Fruit fly (Drosophila melanogaster) whole organism, prepupa: ENCODE measurements around the gene Gk2.

Experiments used
- Blimp-1 ChIP-seq: fragments of 200-800 bp; sonication (Bioruptor generic); optimal IDR thresholded peaks from 3 replicates; lab custom pipeline; 2017; ENCODE audit warnings: missing biosample characterization, missing genetic modification characterization, mild to moderate bottlenecking, moderate library complexity, missing genetic modification reagents
- CG10631 ChIP-seq: fragments of 200-800 bp; sonication (Bioruptor generic); optimal IDR thresholded peaks from 2 replicates; lab custom pipeline; 2016; ENCODE audit warnings: missing biosample characterization, missing genetic modification characterization
- CG11294 ChIP-seq: fragments of 200-800 bp; sonication (Bioruptor generic); IDR thresholded peaks from 2 replicates; pipeline ENCODE4 v1.3.6; 2022; ENCODE audit warnings: missing biosample characterization, missing genetic modification characterization
- CG11762 ChIP-seq: fragments of 200-800 bp; sonication (Bioruptor generic); optimal IDR thresholded peaks from 3 replicates; lab custom pipeline; 2016; ENCODE audit warnings: missing biosample characterization, missing genetic modification characterization; ENCODE audit not compliant: insufficient read depth
- CG11902 ChIP-seq: fragments of 200-800 bp; sonication (Bioruptor generic); optimal IDR thresholded peaks from 3 replicates; lab custom pipeline; 2016; ENCODE audit warnings: missing biosample characterization, missing genetic modification characterization
- CG1621 ChIP-seq: fragments of 200-800 bp; sonication (Bioruptor generic); optimal IDR thresholded peaks from 3 replicates; lab custom pipeline; 2018; ENCODE audit warnings: missing biosample characterization, mild to moderate bottlenecking, missing genetic modification characterization
- CG31627 ChIP-seq: fragments of 200-800 bp; sonication (Bioruptor generic); optimal IDR thresholded peaks from 3 replicates; lab custom pipeline; 2016; ENCODE audit warnings: missing biosample characterization, missing genetic modification characterization
- CG32006 ChIP-seq: fragments of 200-800 bp; sonication (Bioruptor generic); optimal IDR thresholded peaks from 3 replicates; lab custom pipeline; 2017; ENCODE audit warnings: missing biosample characterization, mild to moderate bottlenecking, missing genetic modification characterization
- CG34406 ChIP-seq: fragments of 200-800 bp; sonication (Bioruptor generic); optimal IDR thresholded peaks from 3 replicates; lab custom pipeline; 2016; ENCODE audit warnings: missing biosample characterization, missing genetic modification characterization
- CG3919 ChIP-seq: fragments of 200-800 bp; sonication (Bioruptor generic); optimal IDR thresholded peaks from 3 replicates; lab custom pipeline; 2016; ENCODE audit warnings: missing biosample characterization, missing genetic modification characterization
- CG4318 ChIP-seq: fragments of 200-800 bp; sonication (Bioruptor generic); optimal IDR thresholded peaks from 3 replicates; lab custom pipeline; 2017; ENCODE audit warnings: missing biosample characterization, mild to moderate bottlenecking, missing genetic modification characterization
- CG6276 ChIP-seq: fragments of 200-800 bp; sonication (Bioruptor generic); optimal IDR thresholded peaks from 2 replicates; lab custom pipeline; 2017; ENCODE audit warnings: missing biosample characterization, mild to moderate bottlenecking, missing genetic modification characterization
- CG6808 ChIP-seq: fragments of 200-800 bp; sonication (Bioruptor generic); optimal IDR thresholded peaks from 3 replicates; lab custom pipeline; 2017; ENCODE audit warnings: missing biosample characterization, missing genetic modification characterization, mild to moderate bottlenecking, moderate library complexity, missing genetic modification reagents
- CG7368 ChIP-seq: fragments of 200-800 bp; sonication (Bioruptor generic); optimal IDR thresholded peaks from 3 replicates; lab custom pipeline; 2016; ENCODE audit warnings: missing biosample characterization, missing genetic modification characterization
- CG8119 ChIP-seq: fragments of 200-800 bp; sonication (Bioruptor generic); IDR thresholded peaks from 3 replicates; pipeline ENCODE4 v1.3.6; 2022; ENCODE audit warnings: missing biosample characterization, missing genetic modification characterization
- CG8632 ChIP-seq: fragments of 200-800 bp; sonication (Bioruptor generic); optimal IDR thresholded peaks from 3 replicates; lab custom pipeline; 2016; ENCODE audit warnings: missing biosample characterization, missing genetic modification characterization
- CG9139 ChIP-seq: fragments of 200-800 bp; sonication (Bioruptor generic); optimal IDR thresholded peaks from 3 replicates; lab custom pipeline; 2017; ENCODE audit warnings: missing biosample characterization, mild to moderate bottlenecking, missing genetic modification characterization
- Eip75B ChIP-seq: fragments of 200-800 bp; sonication (Bioruptor generic); optimal IDR thresholded peaks from 3 replicates; lab custom pipeline; 2016; ENCODE audit warnings: missing biosample characterization, missing genetic modification characterization
- Eip78C ChIP-seq: fragments of 200-800 bp; sonication (Bioruptor generic); peaks from one replicate; lab custom pipeline; 2016; ENCODE audit warnings: missing biosample characterization, missing genetic modification characterization
- Eip93F ChIP-seq: fragments of 200-800 bp; sonication (Bioruptor generic); optimal IDR thresholded peaks from 2 replicates; lab custom pipeline; 2016; ENCODE audit warnings: missing biosample characterization, mild to moderate bottlenecking, missing genetic modification characterization
- Ets21C ChIP-seq: fragments of 200-800 bp; sonication (Bioruptor generic); optimal IDR thresholded peaks from 3 replicates; lab custom pipeline; 2016; ENCODE audit warnings: missing biosample characterization, missing genetic modification characterization
- Ets96B ChIP-seq: fragments of 200-800 bp; optimal IDR thresholded peaks from 2 replicates; lab custom pipeline; 2019; ENCODE audit warnings: missing biosample characterization, mild to moderate bottlenecking, missing genetic modification characterization, moderate library complexity
- Hr38 ChIP-seq: sonication (Bioruptor generic); optimal IDR thresholded peaks from 2 replicates; lab custom pipeline; 2016; ENCODE audit warnings: missing biosample characterization, missing genetic modification characterization
- Hr39 ChIP-seq: fragments of 200-800 bp; sonication (Bioruptor generic); optimal IDR thresholded peaks from 2 replicates; lab custom pipeline; 2016; ENCODE audit warnings: missing biosample characterization, missing genetic modification characterization
- Hr4 ChIP-seq: fragments of 200-800 bp; sonication (Bioruptor generic); optimal IDR thresholded peaks from 3 replicates; lab custom pipeline; 2016; ENCODE audit warnings: missing biosample characterization, missing genetic modification characterization
- Lpt ChIP-seq: fragments of 200-800 bp; sonication (Bioruptor generic); optimal IDR thresholded peaks from 3 replicates; lab custom pipeline; 2016; ENCODE audit warnings: missing biosample characterization, missing genetic modification characterization
- Met ChIP-seq: fragments of 200-800 bp; sonication (Bioruptor generic); optimal IDR thresholded peaks from 3 replicates; lab custom pipeline; 2016; ENCODE audit warnings: missing biosample characterization, missing genetic modification characterization
- OdsH ChIP-seq: fragments of 200-800 bp; sonication (Bioruptor generic); optimal IDR thresholded peaks from 3 replicates; lab custom pipeline; 2016; ENCODE audit warnings: missing biosample characterization, missing genetic modification characterization
- Smox ChIP-seq: fragments of 200-800 bp; sonication (Bioruptor generic); optimal IDR thresholded peaks from 3 replicates; lab custom pipeline; 2016; ENCODE audit warnings: missing biosample characterization, missing genetic modification characterization
- Sox102F ChIP-seq: fragments of 200-800 bp; sonication (Bioruptor generic); optimal IDR thresholded peaks from 2 replicates; lab custom pipeline; 2016; ENCODE audit warnings: missing biosample characterization, mild to moderate bottlenecking, missing genetic modification characterization
- Sox14 ChIP-seq: fragments of 200-800 bp; sonication (Bioruptor generic); optimal IDR thresholded peaks from 3 replicates; lab custom pipeline; 2016; ENCODE audit warnings: missing biosample characterization, missing genetic modification characterization
- achi ChIP-seq: fragments of 200-800 bp; sonication (Bioruptor generic); optimal IDR thresholded peaks from 3 replicates; lab custom pipeline; 2016; ENCODE audit warnings: missing biosample characterization, missing genetic modification characterization
- acj6 ChIP-seq: fragments of 200-800 bp; sonication (Bioruptor generic); optimal IDR thresholded peaks from 3 replicates; lab custom pipeline; 2016; ENCODE audit warnings: missing biosample characterization, missing genetic modification characterization
- cyc ChIP-seq: fragments of 200-800 bp; sonication (Bioruptor generic); optimal IDR thresholded peaks from 3 replicates; lab custom pipeline; 2016; ENCODE audit warnings: missing biosample characterization, missing genetic modification characterization
- dac ChIP-seq: fragments of 200-800 bp; sonication (Bioruptor generic); optimal IDR thresholded peaks from 2 replicates; lab custom pipeline; 2017; ENCODE audit warnings: missing biosample characterization, mild to moderate bottlenecking, missing genetic modification characterization
- dsx ChIP-seq: fragments of 200-800 bp; optimal IDR thresholded peaks from 3 replicates; lab custom pipeline; 2019; ENCODE audit warnings: missing biosample characterization, mild to moderate bottlenecking, missing genetic modification characterization, moderate library complexity; ENCODE audit not compliant: poor library complexity, severe bottlenecking
- esn ChIP-seq: fragments of 200-800 bp; sonication (Bioruptor generic); optimal IDR thresholded peaks from 2 replicates; lab custom pipeline; 2016; ENCODE audit warnings: missing biosample characterization, mild to moderate bottlenecking, missing genetic modification characterization, moderate library complexity
- fd59A ChIP-seq: fragments of 200-800 bp; sonication (Bioruptor generic); optimal IDR thresholded peaks from 2 replicates; lab custom pipeline; 2017; ENCODE audit warnings: missing biosample characterization, mild to moderate bottlenecking, missing genetic modification characterization, missing genetic modification reagents
- lz ChIP-seq: fragments of 200-800 bp; sonication (Bioruptor generic); optimal IDR thresholded peaks from 3 replicates; lab custom pipeline; 2016; ENCODE audit warnings: missing biosample characterization, missing genetic modification characterization
- net ChIP-seq: fragments of 200-800 bp; sonication (Bioruptor generic); optimal IDR thresholded peaks from 3 replicates; lab custom pipeline; 2016; ENCODE audit warnings: missing biosample characterization, missing genetic modification characterization
- pdm3 ChIP-seq: fragments of 200-800 bp; sonication (Bioruptor generic); optimal IDR thresholded peaks from 3 replicates; lab custom pipeline; 2016; ENCODE audit warnings: missing biosample characterization, missing genetic modification characterization
- salr ChIP-seq, 2 experiments: fragments of 200-800 bp; sonication (Bioruptor generic); optimal IDR thresholded peaks; 3 replicates each; lab custom pipeline; 2016 to 2018; ENCODE audit warnings: missing biosample characterization in 2 of 2, missing genetic modification characterization in 2 of 2, mild to moderate bottlenecking in 1 of 2
- topi ChIP-seq: fragments of 200-800 bp; sonication (Bioruptor generic); optimal IDR thresholded peaks from 3 replicates; lab custom pipeline; 2016; ENCODE audit warnings: missing biosample characterization, missing genetic modification characterization
- vri ChIP-seq: fragments of 200-800 bp; sonication (Bioruptor generic); optimal IDR thresholded peaks from 3 replicates; lab custom pipeline; 2016; ENCODE audit warnings: missing biosample characterization, mild to moderate bottlenecking, missing genetic modification characterization

Gene Gk2

dm6 chr3L:1690727-1691413 lies 47.3 kb upstream of the Gk2 start (continued):
- TF ChIP-seq Hr39 (GFP tag; lab: Kevin White, UChicago) = peak; percentile 66
- peak; percentile 27 for TF ChIP-seq Sox102F (GFP tag; lab: Kevin White, UChicago)
- TF ChIP-seq CG4318 (GFP tag; lab: Kevin White, UChicago) = peak; percentile 64
- peak; percentile 61 for TF ChIP-seq CG31627 (GFP tag; lab: Kevin White, UChicago)
- peak; percentile 70 for TF ChIP-seq net (GFP tag; lab: Kevin White, UChicago)
- TF ChIP-seq CG11294 (GFP tag; lab: Robert Waterston, UW) = peak; percentile 45; the same call in 1 of the 2 replicates
- peak; percentile 48 for TF ChIP-seq CG8632
- TF ChIP-seq CG7368 (GFP tag; lab: Kevin White, UChicago) = peak; percentile 72
- peak; percentile 55 to 73 for TF ChIP-seq salr (GFP tag; optimal IDR thresholded peaks at IDR 0.05; lab: Kevin White, UChicago)
- TF ChIP-seq achi (GFP tag; lab: Kevin White, UChicago) = peak; percentile 78
- peak; percentile 76 for TF ChIP-seq OdsH (GFP tag; lab: Kevin White, UChicago)
- TF ChIP-seq CG9139 (GFP tag; lab: Kevin White, UChicago) = peak; percentile 67
- TF ChIP-seq Eip78C (GFP tag; lab: Kevin White, UChicago) = peak; percentile 93
- peak; percentile 87 for TF ChIP-seq CG3919
- peak; percentile 78 for TF ChIP-seq cyc (GFP tag; lab: Kevin White, UChicago)
- peak; percentile 78 for TF ChIP-seq acj6
- TF ChIP-seq pdm3 = peak; percentile 66
- TF ChIP-seq Smox (GFP tag; lab: Kevin White, UChicago) = peak; percentile 44
- peak; percentile 81 for TF ChIP-seq CG32006
- peak; percentile 75 for TF ChIP-seq CG8119
- TF ChIP-seq Hr38 (GFP tag; lab: Kevin White, UChicago) = no peak
- TF ChIP-seq CG10631 (GFP tag; lab: Kevin White, UChicago) = peak; percentile 77
- no peak for TF ChIP-seq Eip93F (GFP tag; lab: Kevin White, UChicago)
- TF ChIP-seq fd59A (GFP tag; lab: Kevin White, UChicago) = peak; percentile 67
- peak; percentile 68 for TF ChIP-seq CG11762 (GFP tag; lab: Kevin White, UChicago)
- TF ChIP-seq CG1621 (tag; lab: Kevin White, UChicago) = peak; percentile 51
- peak; percentile 80 for TF ChIP-seq Hr4
- TF ChIP-seq CG11902 (GFP tag; lab: Kevin White, UChicago) = peak; percentile 67

DNA sequence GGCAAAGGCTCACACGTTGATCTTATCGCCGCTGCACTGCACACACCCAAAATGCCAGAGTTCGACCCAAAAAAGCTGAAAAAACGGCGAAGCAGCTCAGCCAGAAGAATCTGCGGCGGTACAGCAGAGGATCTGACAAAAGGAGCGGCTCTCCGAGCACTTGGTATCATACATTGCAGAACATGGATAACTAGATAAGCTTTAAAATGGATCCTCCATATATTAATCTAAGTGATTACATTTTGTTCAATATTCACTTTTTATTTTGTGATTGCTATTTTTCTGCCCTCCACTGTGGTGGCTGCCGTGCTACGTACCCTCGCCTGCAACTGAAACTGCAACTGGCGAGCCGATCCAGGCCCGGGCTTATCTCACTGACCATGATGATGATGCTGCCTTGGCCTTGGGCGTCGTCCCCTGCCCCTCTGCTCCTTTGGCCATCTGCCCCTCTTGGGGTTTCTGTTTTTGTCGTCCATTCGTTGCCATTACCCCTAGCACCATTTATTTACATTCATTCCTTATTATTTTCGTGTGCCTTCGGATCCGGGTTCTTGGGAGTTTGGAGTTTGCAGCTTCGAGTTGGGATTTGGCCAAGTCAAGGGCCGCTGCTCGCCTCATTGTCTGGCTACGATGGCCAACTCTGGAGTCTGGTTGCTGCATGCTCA lies 46.0 kb upstream of the Gk2 start:
- peak; percentile 90 for TF ChIP-seq pdm3
- peak; percentile 87 for TF ChIP-seq net (GFP tag; lab: Kevin White, UChicago)
- peak; percentile 85 for TF ChIP-seq Eip93F (GFP tag; lab: Kevin White, UChicago)
- TF ChIP-seq dac = peak; percentile 43
- TF ChIP-seq CG11294 (GFP tag; lab: Robert Waterston, UW) = 0 out of 2 replicates have a peak, but pooled peaks have one; percentile 41
- peak; percentile 87 for TF ChIP-seq achi (GFP tag; lab: Kevin White, UChicago)
- peak; percentile 87 for TF ChIP-seq CG32006
- peak; percentile 93 for TF ChIP-seq Met
- TF ChIP-seq Sox14 = peak; percentile 93
- peak; percentile 89 for TF ChIP-seq vri (GFP tag; lab: Kevin White, UChicago)
- peak; percentile 78 for TF ChIP-seq dsx (GFP tag; lab: Kevin White, UChicago)
- peak; percentile 84 for TF ChIP-seq Ets96B
- TF ChIP-seq salr (GFP tag; optimal IDR thresholded peaks at IDR 0.05; lab: Kevin White, UChicago) = peak; percentile 73 to 83
- TF ChIP-seq CG1621 (tag; lab: Kevin White, UChicago) = peak; percentile 89
- TF ChIP-seq esn (GFP tag; lab: Kevin White, UChicago) = peak; percentile 94
- peak; percentile 84 for TF ChIP-seq Ets21C (GFP tag; lab: Kevin White, UChicago)
- peak; percentile 90 for TF ChIP-seq lz (GFP tag; lab: Kevin White, UChicago)
- peak; percentile 77 for TF ChIP-seq Lpt (GFP tag; lab: Kevin White, UChicago)
- TF ChIP-seq CG6276 (GFP tag; lab: Kevin White, UChicago) = peak; percentile 48
- peak; percentile 89 for TF ChIP-seq OdsH (GFP tag; lab: Kevin White, UChicago)
- TF ChIP-seq CG11902 (GFP tag; lab: Kevin White, UChicago) = peak; percentile 78
- peak; percentile 91 for TF ChIP-seq Sox102F (GFP tag; lab: Kevin White, UChicago)
- TF ChIP-seq CG9139 (GFP tag; lab: Kevin White, UChicago) = peak; percentile 70
- peak; percentile 73 for TF ChIP-seq Blimp-1 (GFP tag; lab: Kevin White, UChicago)
- peak; percentile 93 for TF ChIP-seq Eip75B (GFP tag; lab: Kevin White, UChicago)
- TF ChIP-seq CG11762 (GFP tag; lab: Kevin White, UChicago) = peak; percentile 70
- peak; percentile 87 for TF ChIP-seq CG34406 (GFP tag; lab: Kevin White, UChicago)
- TF ChIP-seq CG31627 (GFP tag; lab: Kevin White, UChicago) = peak; percentile 93
- peak; percentile 87 for TF ChIP-seq CG8119
- TF ChIP-seq CG6808 (GFP tag; lab: Kevin White, UChicago) = peak; percentile 88
- peak; percentile 90 for TF ChIP-seq topi (GFP tag; lab: Kevin White, UChicago)
- peak; percentile 87 for TF ChIP-seq CG3919
